Worm (Caenorhabditis elegans) whole organism, L3 larva: ENCODE results near the gene cysl-2.

ENCODE experiments used
- ama-1 ChIP-seq: fragments of 150-350 bp; optimal IDR thresholded peaks from 2 replicates; lab custom pipeline; 2018
- ceh-28 ChIP-seq: fragments of 150-350 bp; optimal IDR thresholded peaks from 2 replicates; lab custom pipeline; 2014; ENCODE audit warnings: missing biosample characterization, missing genetic modification reagents, missing genetic modification characterization
- ceh-82 ChIP-seq: fragments of 150-350 bp; optimal IDR thresholded peaks from 2 replicates; lab custom pipeline; 2014; ENCODE audit warnings: missing biosample characterization, missing genetic modification characterization
- daf-12 ChIP-seq: fragments of 150-350 bp; optimal IDR thresholded peaks from 2 replicates; lab custom pipeline; 2014; ENCODE audit warnings: missing biosample characterization, missing genetic modification reagents, missing genetic modification characterization
- egl-27 ChIP-seq: sonication (generic microtip); optimal IDR thresholded peaks from 4 replicates; lab custom pipeline; 2017; ENCODE audit warnings: missing biosample characterization, missing genetic modification reagents, missing genetic modification characterization
- elt-3 ChIP-seq, 3 experiments: fragments of 150-350 bp in 1 of 3; sonication (generic microtip) in 2 of 3; optimal IDR thresholded peaks; 2 replicates in 2 of 3; 4 replicates in 1 of 3; lab custom pipeline; 2014 to 2017; ENCODE audit warnings: missing biosample characterization in 3 of 3, missing genetic modification characterization in 3 of 3
- fkh-10 ChIP-seq: sonication (generic microtip); optimal IDR thresholded peaks from 2 replicates; lab custom pipeline; 2017; ENCODE audit warnings: missing biosample characterization, missing genetic modification reagents, missing genetic modification characterization
- nhr-11 ChIP-seq: fragments of 150-350 bp; optimal IDR thresholded peaks from 2 replicates; lab custom pipeline; 2014; ENCODE audit warnings: missing biosample characterization, missing genetic modification characterization
- snpc-4 ChIP-seq: fragments of 150-350 bp; optimal IDR thresholded peaks from 2 replicates; lab custom pipeline; 2014; ENCODE audit warnings: missing biosample characterization, missing genetic modification characterization
- tbx-2 ChIP-seq: sonication (generic microtip); optimal IDR thresholded peaks from 2 replicates; lab custom pipeline; 2016; ENCODE audit warnings: mild to moderate bottlenecking, missing genetic modification characterization, missing compliant biosample characterization
- unc-62 ChIP-seq: fragments of 150-350 bp; sonication (generic microtip); optimal IDR thresholded peaks from 4 replicates; lab custom pipeline; 2014; ENCODE audit warnings: missing biosample characterization, missing genetic modification reagents, missing genetic modification characterization
- zag-1 ChIP-seq: fragments of 150-350 bp; optimal IDR thresholded peaks from 2 replicates; lab custom pipeline; 2014; ENCODE audit warnings: missing biosample characterization, missing genetic modification characterization
- ztf-11 ChIP-seq: fragments of 150-350 bp; optimal IDR thresholded peaks from 2 replicates; lab custom pipeline; 2014; ENCODE audit warnings: missing biosample characterization, missing genetic modification characterization
- ztf-4 ChIP-seq: fragments of 150-350 bp; optimal IDR thresholded peaks from 2 replicates; lab custom pipeline; 2014; ENCODE audit warnings: missing biosample characterization, missing genetic modification characterization

ce11 chrII:14522037-14522436 lies 27.8 kb upstream of the cysl-2 start, which contains the start of gene btb-19:
- TF ChIP-seq ama-1: no peak
- TF ChIP-seq elt-3 (tag; optimal IDR thresholded peaks at IDR 0.05; lab: Kevin White, UChicago): no peak
- no peak for TF ChIP-seq ztf-11 (tag; lab: Kevin White, UChicago)
- no peak for TF ChIP-seq zag-1
- no peak for TF ChIP-seq tbx-2 (tag; lab: Kevin White, UChicago)
- no peak for TF ChIP-seq ztf-4 (tag; lab: Kevin White, UChicago)
- no peak for TF ChIP-seq egl-27 (tag; lab: Kevin White, UChicago)
- no peak for TF ChIP-seq nhr-11 (tag; lab: Kevin White, UChicago)
- no peak for TF ChIP-seq snpc-4 (tag; lab: Kevin White, UChicago)
- TF ChIP-seq unc-62: no peak
- TF ChIP-seq daf-12 (tag; lab: Kevin White, UChicago): no peak
- no peak for TF ChIP-seq ceh-28 (tag; lab: Kevin White, UChicago)
- TF ChIP-seq fkh-10 (GFP tag; lab: Kevin White, UChicago): no peak
- TF ChIP-seq ceh-82 (tag; lab: Kevin White, UChicago): no peak
